Worm (Caenorhabditis elegans) whole organism, L4/young adult: Measurements from ENCODE around the gene cwp-5.

Source experiments
- dao-5 ChIP-seq: sonication (generic microtip); optimal IDR thresholded peaks from 2 replicates; lab custom pipeline; 2016; ENCODE audit warnings: missing genotype, missing genetic modification characterization, moderate library complexity, missing compliant biosample characterization
- him-1 ChIP-seq: sonication (generic microtip); optimal IDR thresholded peaks from 2 replicates; lab custom pipeline; 2016; ENCODE audit warnings: missing genotype, missing genetic modification reagents, missing genetic modification characterization, missing compliant biosample characterization

DNA sequence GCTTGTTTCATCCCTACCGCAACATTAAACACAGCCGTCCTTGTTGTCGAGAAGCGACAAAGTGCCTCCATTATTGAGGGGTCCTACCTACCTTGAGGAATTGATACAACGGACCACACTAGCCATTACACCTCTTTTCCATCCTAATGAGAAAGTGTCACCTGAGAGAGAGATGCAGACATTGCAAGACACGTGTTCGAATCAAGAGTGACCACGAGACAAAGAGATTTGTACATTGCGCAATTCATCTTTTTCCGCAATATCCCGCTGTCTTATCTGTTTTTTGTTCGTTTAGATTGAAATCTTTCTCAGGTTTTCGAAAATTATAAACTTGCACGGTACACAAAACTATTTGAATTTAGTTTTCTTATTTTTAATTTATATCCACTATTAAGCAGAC lies 20.6 kb downstream of the cwp-5 start:
- TF ChIP-seq him-1 (tag; lab: Kevin White, UChicago) (no peak), dao-5 (tag; lab: Kevin White, UChicago) (no peak)
